Worm (Caenorhabditis elegans): Measurements from ENCODE around the gene dyn-1.

DNA sequence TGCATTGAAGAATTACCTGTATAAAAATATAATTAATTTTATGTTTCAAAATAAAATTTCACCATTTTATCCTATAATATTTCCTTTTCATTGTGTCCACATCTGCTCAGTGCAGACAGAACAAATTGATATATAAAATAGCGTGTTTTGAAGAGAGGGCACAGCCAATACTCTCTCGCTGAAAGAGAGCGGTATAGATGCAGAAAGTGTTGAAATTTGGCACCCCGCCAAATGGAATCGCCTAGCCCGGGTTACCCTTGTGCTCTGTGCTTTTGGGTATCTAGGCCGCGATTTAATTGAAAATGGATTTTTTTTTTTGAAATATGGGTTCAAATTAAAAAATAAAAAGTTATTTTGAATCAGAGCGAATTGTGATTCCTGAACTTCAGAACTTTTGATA is 48.5 kb downstream of the dyn-1 start:
- no peak for TF ChIP-seq Y105C5A.15 (GFP tag; IDR thresholded peaks at IDR 0.05)
- no peak for TF ChIP-seq ceh-82 (tag; optimal IDR thresholded peaks at IDR 0.05)
- TF ChIP-seq nhr-102 (tag; optimal IDR thresholded peaks at IDR 0.05): no peak
- TF ChIP-seq daf-12 (tag; optimal IDR thresholded peaks at IDR 0.05): no peak
- no peak for TF ChIP-seq zip-11 (GFP tag; IDR thresholded peaks at IDR 0.05)
- TF ChIP-seq skn-1 (tag; optimal IDR thresholded peaks at IDR 0.05): no peak
- TF ChIP-seq fos-1 (tag; optimal IDR thresholded peaks at IDR 0.05): no peak
- TF ChIP-seq lsy-2 (tag; optimal IDR thresholded peaks at IDR 0.05): peak in 1 of 2 experiments; percentile 43
- no peak for TF ChIP-seq madf-9 (GFP tag; conservative IDR thresholded peaks at IDR 0.05)
